Worm (Caenorhabditis elegans) whole organism, young adult: ENCODE data around the gene rpb-12.

Experiments used
- D2030.7 ChIP-seq: fragments of 200-800 bp; sonication (Bioruptor generic); IDR thresholded peaks from 2 replicates; pipeline ENCODE4 v1.3.6; 2022; ENCODE audit warnings: missing genetic modification reagents, missing genetic modification characterization, missing compliant biosample characterization
- F10E7.11 ChIP-seq: sonication (generic microtip); optimal IDR thresholded peaks from 2 replicates; lab custom pipeline; 2017; ENCODE audit warnings: mild to moderate bottlenecking, missing genetic modification characterization, moderate library complexity, missing compliant biosample characterization
- F37B4.10 ChIP-seq: fragments of 200-800 bp; sonication (Bioruptor generic); IDR thresholded peaks from 2 replicates; pipeline ENCODE4 v1.3.6; 2022; ENCODE audit warnings: missing genetic modification characterization, missing compliant biosample characterization
- F49E8.2 ChIP-seq: sonication (generic microtip); optimal IDR thresholded peaks from 3 replicates; lab custom pipeline; 2017; ENCODE audit warnings: missing genetic modification characterization, mild to moderate bottlenecking, missing compliant biosample characterization, antibody characterized with exemption, moderate library complexity; ENCODE audit not compliant: insufficient read depth
- F52B5.7 ChIP-seq: sonication (generic microtip); optimal IDR thresholded peaks from 2 replicates; lab custom pipeline; 2016; ENCODE audit warnings: mild to moderate bottlenecking, missing genetic modification characterization, missing compliant biosample characterization
- F57C9.4 ChIP-seq: sonication (generic microtip); optimal IDR thresholded peaks from 2 replicates; lab custom pipeline; 2017; ENCODE audit warnings: mild to moderate bottlenecking, missing genetic modification characterization, missing compliant biosample characterization
- Y53F4B.3 ChIP-seq: fragments of 200-800 bp; sonication (Bioruptor generic); IDR thresholded peaks from 2 replicates; pipeline ENCODE4 v1.3.6; 2022; ENCODE audit warnings: missing genetic modification reagents, missing genetic modification characterization, missing compliant biosample characterization
- Y79H2A.3 ChIP-seq: fragments of 200-800 bp; sonication (Bioruptor generic); conservative IDR thresholded peaks from 2 replicates; pipeline ENCODE4 v1.3.6; 2022; ENCODE audit warnings: missing genetic modification reagents, missing genetic modification characterization, missing compliant biosample characterization
- ama-1 ChIP-seq, 3 experiments: fragments of 150-350 bp in 1 of 3; sonication (generic microtip) in 2 of 3; optimal IDR thresholded peaks; 2 replicates each; lab custom pipeline; 2014 to 2018; ENCODE audit warnings: missing biosample characterization in 2 of 3, missing genetic modification characterization in 2 of 3, missing genetic modification reagents in 2 of 3
- aptf-3 ChIP-seq: fragments of 200-800 bp; sonication (Bioruptor generic); IDR thresholded peaks from 2 replicates; pipeline ENCODE4 v1.3.6; 2022; ENCODE audit warnings: missing genetic modification characterization, missing compliant biosample characterization
- athp-1 ChIP-seq: sonication (generic microtip); optimal IDR thresholded peaks from 2 replicates; lab custom pipeline; 2017; ENCODE audit warnings: mild to moderate bottlenecking, missing genetic modification characterization, missing compliant biosample characterization
- attf-3 ChIP-seq: fragments of 200-800 bp; sonication (Bioruptor generic); conservative IDR thresholded peaks from 2 replicates; pipeline ENCODE4 v1.3.6; 2022; ENCODE audit warnings: missing genetic modification reagents, missing genetic modification characterization, missing compliant biosample characterization
- attf-6 ChIP-seq: fragments of 200-800 bp; sonication (Bioruptor generic); IDR thresholded peaks from 2 replicates; pipeline ENCODE4 v1.3.6; 2022; ENCODE audit warnings: missing genetic modification reagents, missing genetic modification characterization, missing compliant biosample characterization
- cebp-1 ChIP-seq, 2 experiments: fragments of 200-800 bp in 1 of 2; sonication (Bioruptor generic) in 1 of 2; sonication (generic microtip) in 1 of 2; IDR thresholded peaks in 1 of 2; optimal IDR thresholded peaks in 1 of 2; 2 replicates each; pipeline versions ENCODE4 v1.3.6 to Lab custom; 2017 to 2022; ENCODE audit warnings: missing compliant biosample characterization in 2 of 2, missing genetic modification characterization in 2 of 2, mild to moderate bottlenecking in 1 of 2, missing genetic modification reagents in 1 of 2, moderate library complexity in 1 of 2
- ceh-27 ChIP-seq: fragments of 200-800 bp; sonication (Bioruptor generic); optimal IDR thresholded peaks from 2 replicates; lab custom pipeline; 2018; ENCODE audit warnings: mild to moderate bottlenecking, missing genetic modification characterization, moderate library complexity, missing compliant biosample characterization
- ceh-79 ChIP-seq: sonication (generic microtip); optimal IDR thresholded peaks from 2 replicates; lab custom pipeline; 2017; ENCODE audit warnings: mild to moderate bottlenecking, missing genetic modification characterization, missing compliant biosample characterization
- dpff-1 ChIP-seq: sonication (generic microtip); optimal IDR thresholded peaks from 2 replicates; lab custom pipeline; 2017; ENCODE audit warnings: mild to moderate bottlenecking, missing genetic modification characterization, missing compliant biosample characterization
- him-1 ChIP-seq: sonication (generic microtip); optimal IDR thresholded peaks from 2 replicates; lab custom pipeline; 2016; ENCODE audit warnings: missing genotype, missing genetic modification reagents, missing genetic modification characterization, missing compliant biosample characterization
- hmg-1.2 ChIP-seq: fragments of 200-800 bp; sonication (Bioruptor generic); IDR thresholded peaks from 2 replicates; pipeline ENCODE4 v1.3.6; 2022; ENCODE audit warnings: missing genetic modification reagents, missing genetic modification characterization, missing compliant biosample characterization
- hmg-20 ChIP-seq: fragments of 200-800 bp; sonication (Bioruptor generic); IDR thresholded peaks from 2 replicates; pipeline ENCODE4 v1.3.6; 2022; ENCODE audit warnings: missing genetic modification reagents, missing genetic modification characterization, missing compliant biosample characterization
- hsf-1 ChIP-seq: fragments of 200-800 bp; sonication (Bioruptor generic); IDR thresholded peaks from 2 replicates; pipeline ENCODE4 v1.3.6; 2022; ENCODE audit warnings: missing genetic modification reagents, missing genetic modification characterization, missing compliant biosample characterization
- lag-1 ChIP-seq: fragments of 200-800 bp; sonication (Bioruptor generic); IDR thresholded peaks from 2 replicates; pipeline ENCODE4 v1.3.6; 2022; ENCODE audit warnings: missing genetic modification reagents, missing genetic modification characterization, missing compliant biosample characterization
- lin-35 ChIP-seq, 3 experiments: fragments of 150-350 bp in 2 of 3; sonication (generic microtip) in 1 of 3; optimal IDR thresholded peaks; 2 replicates each; lab custom pipeline; 2014 to 2018; ENCODE audit warnings: missing biosample characterization in 3 of 3, missing genetic modification characterization in 3 of 3, missing genetic modification reagents in 3 of 3
- lsl-1 ChIP-seq: fragments of 200-800 bp; sonication (Bioruptor generic); optimal IDR thresholded peaks from 2 replicates; lab custom pipeline; 2018; ENCODE audit warnings: mild to moderate bottlenecking, missing genetic modification characterization, moderate library complexity, missing compliant biosample characterization
- mcd-1 ChIP-seq: fragments of 200-800 bp; sonication (Bioruptor generic); IDR thresholded peaks from 2 replicates; pipeline ENCODE4 v1.3.6; 2022; ENCODE audit warnings: missing genetic modification reagents, missing genetic modification characterization, missing compliant biosample characterization
- nfya-2 ChIP-seq: fragments of 200-800 bp; sonication (Bioruptor generic); IDR thresholded peaks from 2 replicates; pipeline ENCODE4 v1.3.6; 2022; ENCODE audit warnings: missing genetic modification reagents, missing genetic modification characterization, missing compliant biosample characterization
- nhr-27 ChIP-seq: fragments of 200-800 bp; sonication (Bioruptor generic); optimal IDR thresholded peaks from 2 replicates; lab custom pipeline; 2018; ENCODE audit warnings: mild to moderate bottlenecking, missing genetic modification characterization, moderate library complexity, missing compliant biosample characterization
- nhr-90 ChIP-seq: sonication (generic microtip); optimal IDR thresholded peaks from 2 replicates; lab custom pipeline; 2016; ENCODE audit warnings: missing genotype, mild to moderate bottlenecking, missing genetic modification characterization, missing compliant biosample characterization
- pbrm-1 ChIP-seq: fragments of 200-800 bp; sonication (Bioruptor generic); IDR thresholded peaks from 2 replicates; pipeline ENCODE4 v1.3.6; 2022; ENCODE audit warnings: missing genetic modification reagents, missing genetic modification characterization, missing compliant biosample characterization
- rcor-1 ChIP-seq: fragments of 200-800 bp; sonication (Bioruptor generic); IDR thresholded peaks from 2 replicates; pipeline ENCODE4 v1.3.6; 2022; ENCODE audit warnings: missing genetic modification reagents, missing genetic modification characterization, missing compliant biosample characterization
- sdz-38 ChIP-seq: sonication (generic microtip); optimal IDR thresholded peaks from 2 replicates; lab custom pipeline; 2016; ENCODE audit warnings: missing genotype, missing genetic modification characterization, missing compliant biosample characterization
- sea-2 ChIP-seq: fragments of 200-800 bp; sonication (Bioruptor generic); IDR thresholded peaks from 2 replicates; pipeline ENCODE4 v1.3.6; 2022; ENCODE audit warnings: missing genetic modification characterization, missing compliant biosample characterization
- snpc-1.1 ChIP-seq: sonication (generic microtip); optimal IDR thresholded peaks from 2 replicates; lab custom pipeline; 2017; ENCODE audit warnings: missing genetic modification characterization, mild to moderate bottlenecking, missing compliant biosample characterization, antibody characterized with exemption, moderate library complexity, missing genotype, missing genetic modification reagents; ENCODE audit not compliant: insufficient read depth
- snpc-3.4 ChIP-seq: sonication (generic microtip); optimal IDR thresholded peaks from 2 replicates; lab custom pipeline; 2017; ENCODE audit warnings: missing genetic modification characterization, mild to moderate bottlenecking, missing compliant biosample characterization, antibody characterized with exemption, moderate library complexity, missing genotype, missing genetic modification reagents
- snpc-4 ChIP-seq, 5 experiments: fragments of 150-350 bp in 1 of 5; sonication (generic microtip) in 4 of 5; optimal IDR thresholded peaks; 2 replicates each; lab custom pipeline; 2014 to 2018; ENCODE audit warnings: missing genetic modification characterization in 5 of 5, missing biosample characterization in 3 of 5, antibody characterized with exemption in 2 of 5, mild to moderate bottlenecking in 2 of 5, missing compliant biosample characterization in 2 of 5, missing genotype in 2 of 5, moderate library complexity in 2 of 5, missing genetic modification reagents in 1 of 5
- tbp1 ChIP-seq: fragments of 200-800 bp; sonication (Bioruptor generic); optimal IDR thresholded peaks from 2 replicates; lab custom pipeline; 2018; ENCODE audit warnings: mild to moderate bottlenecking, missing genetic modification characterization, missing compliant biosample characterization
- tbx-9 ChIP-seq: sonication (generic microtip); optimal IDR thresholded peaks from 2 replicates; lab custom pipeline; 2016; ENCODE audit warnings: borderline replicate concordance, missing genetic modification characterization, inconsistent platforms, missing compliant biosample characterization
- tlf-1 ChIP-seq: fragments of 200-800 bp; sonication (Bioruptor generic); optimal IDR thresholded peaks from 2 replicates; lab custom pipeline; 2018; ENCODE audit warnings: mild to moderate bottlenecking, missing genetic modification characterization, missing compliant biosample characterization
- ztf-18 ChIP-seq: sonication (generic microtip); optimal IDR thresholded peaks from 2 replicates; lab custom pipeline; 2016; ENCODE audit warnings: missing genotype, mild to moderate bottlenecking, missing genetic modification characterization, missing compliant biosample characterization
- ztf-26 ChIP-seq: sonication (generic microtip); optimal IDR thresholded peaks from 2 replicates; lab custom pipeline; 2017; ENCODE audit warnings: missing genetic modification characterization, missing compliant biosample characterization
- ztf-3 ChIP-seq: fragments of 200-800 bp; sonication (Bioruptor generic); optimal IDR thresholded peaks from 2 replicates; lab custom pipeline; 2018; ENCODE audit warnings: mild to moderate bottlenecking, missing genetic modification characterization, missing compliant biosample characterization

Gene rpb-12

DNA sequence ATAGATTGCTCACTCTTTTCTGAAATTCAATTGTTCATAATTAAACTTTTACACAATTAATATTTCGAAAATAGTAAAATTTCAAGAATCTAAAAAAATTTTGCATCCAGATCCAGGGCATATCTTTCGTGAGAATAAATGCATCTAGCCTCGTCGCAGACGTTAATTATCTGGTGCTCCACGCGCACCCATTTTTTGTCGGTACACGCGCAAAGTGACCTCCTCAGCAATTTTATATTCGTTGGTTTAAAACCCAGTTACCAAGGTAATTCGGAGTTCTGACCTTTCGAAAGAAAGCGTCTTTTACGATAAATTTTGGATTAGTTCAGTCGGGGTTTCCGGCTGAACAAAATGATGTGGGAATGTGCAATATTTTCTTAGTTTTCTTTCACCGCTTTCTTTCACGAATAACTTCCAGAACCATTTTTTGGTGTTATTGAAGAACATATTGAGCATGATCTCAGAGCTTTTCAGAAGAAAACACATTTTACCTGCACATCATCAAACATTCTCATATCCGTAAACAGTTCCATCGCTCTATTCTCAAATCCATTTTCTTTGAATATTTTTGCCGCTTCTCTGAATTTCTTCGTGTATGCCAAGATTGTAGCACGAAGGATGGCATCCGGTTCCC, 6.4 kb downstream of the rpb-12 start (continued):
- TF ChIP-seq F52B5.7 (tag; lab: Kevin White, UChicago) = no peak
- TF ChIP-seq ztf-26 (tag; lab: Kevin White, UChicago) = no peak
- TF ChIP-seq tlf-1 = no peak
- no peak for TF ChIP-seq aptf-3
- TF ChIP-seq hsf-1 (GFP tag; lab: Robert Waterston, UW) = no peak
- no peak for TF ChIP-seq ceh-79 (tag; lab: Kevin White, UChicago)
- TF ChIP-seq cebp-1 (GFP tag; IDR thresholded peaks at IDR 0.05; lab: Robert Waterston, UW) = no peak
- TF ChIP-seq cebp-1 (tag; optimal IDR thresholded peaks at IDR 0.05; lab: Kevin White, UChicago) = no peak
- no peak for TF ChIP-seq F57C9.4 (tag; lab: Kevin White, UChicago)
- TF ChIP-seq lsl-1 (GFP tag; lab: Kevin White, UChicago) = peak; percentile 45
- no peak for TF ChIP-seq F37B4.10 (GFP tag; lab: Robert Waterston, UW)
- TF ChIP-seq lin-35 (GFP tag; optimal IDR thresholded peaks at IDR 0.05; lab: Kevin White, UChicago) = no peak
- TF ChIP-seq nfya-2 (GFP tag; lab: Robert Waterston, UW) = no peak
- no peak for TF ChIP-seq ceh-27 (GFP tag; lab: Kevin White, UChicago)
- no peak for TF ChIP-seq dpff-1 (tag; lab: Kevin White, UChicago)
- no peak for TF ChIP-seq F10E7.11 (tag; lab: Kevin White, UChicago)
- TF ChIP-seq mcd-1 (GFP tag; lab: Robert Waterston, UW) = no peak; the same call in 1 of the 2 replicates
- no peak; the same call in 1 of the 2 replicates for TF ChIP-seq pbrm-1 (GFP tag; lab: Robert Waterston, UW)
- TF ChIP-seq snpc-4 (GFP tag; optimal IDR thresholded peaks at IDR 0.05; lab: Kevin White, UChicago) = peak; percentile 82
- TF ChIP-seq snpc-4 (tag; optimal IDR thresholded peaks at IDR 0.05; lab: Kevin White, UChicago) = peak; percentile 86 to 97 (median 94)
- no peak for TF ChIP-seq ztf-3 (GFP tag; lab: Kevin White, UChicago)
- no peak for TF ChIP-seq attf-3 (GFP tag; lab: Robert Waterston, UW)
- TF ChIP-seq sea-2 (GFP tag; lab: Robert Waterston, UW) = no peak
- TF ChIP-seq Y79H2A.3 = no peak
- TF ChIP-seq snpc-3.4 (tag; lab: Kevin White, UChicago) = peak; percentile 78
- TF ChIP-seq nhr-90 (tag; lab: Kevin White, UChicago) = no peak
- TF ChIP-seq tbx-9 = no peak
- TF ChIP-seq hmg-1.2 (GFP tag; lab: Robert Waterston, UW) = peak; percentile 56
- TF ChIP-seq him-1 (tag; lab: Kevin White, UChicago) = no peak

DNA sequence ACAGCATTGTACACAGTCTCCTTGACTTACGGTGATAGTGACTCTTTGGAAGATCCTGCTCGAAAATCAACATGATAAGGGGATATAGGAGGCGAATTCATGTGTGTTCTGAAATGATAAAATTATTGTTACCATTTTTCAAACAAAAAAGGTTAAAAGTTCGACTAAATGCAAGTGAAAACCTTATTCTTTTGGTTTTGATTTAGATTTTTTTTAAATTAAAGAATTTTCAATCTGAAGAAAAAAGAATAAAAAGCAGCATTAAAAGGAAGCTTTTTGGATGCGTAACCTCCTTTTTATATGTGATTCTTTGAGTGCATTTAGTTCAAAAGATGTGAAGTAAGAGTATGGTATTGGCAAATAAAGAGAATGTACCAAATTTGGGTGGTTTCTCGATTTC, 11.3 kb downstream of the rpb-12 start, which contains the start of gene delm-1:
delm-1 (minus strand) TSS at position 101 of the 400 bp plus-strand sequence.
- TF ChIP-seq lin-35 (GFP tag; optimal IDR thresholded peaks at IDR 0.05; lab: Kevin White, UChicago) = no peak

- peak; percentile 52; the same call in 1 of the 2 replicates for TF ChIP-seq hmg-1.2 (GFP tag; lab: Robert Waterston, UW)
- no peak for TF ChIP-seq hsf-1 (GFP tag; lab: Robert Waterston, UW)
- peak; percentile 94 for TF ChIP-seq attf-6 (GFP tag; lab: Robert Waterston, UW)
- TF ChIP-seq D2030.7 (GFP tag; lab: Robert Waterston, UW) = peak; percentile 50; the same call in 1 of the 2 replicates
- no peak for TF ChIP-seq ama-1 (optimal IDR thresholded peaks at IDR 0.05; lab: Kevin White, UChicago)
- no peak for TF ChIP-seq ama-1 (GFP tag; optimal IDR thresholded peaks at IDR 0.05; lab: Kevin White, UChicago)
- TF ChIP-seq hmg-20 (GFP tag; lab: Robert Waterston, UW) = 0 out of 2 replicates have a peak, but pooled peaks have one; percentile 32
- TF ChIP-seq F49E8.2 = peak; percentile 13
- TF ChIP-seq snpc-4 (GFP tag; optimal IDR thresholded peaks at IDR 0.05; lab: Kevin White, UChicago) = peak; percentile 79
- TF ChIP-seq snpc-4 (tag; optimal IDR thresholded peaks at IDR 0.05; lab: Kevin White, UChicago) = peak; percentile 83 to 97 (median 92)
- TF ChIP-seq tbp1 (GFP tag; lab: Kevin White, UChicago) = peak; percentile 72
- no peak for TF ChIP-seq F57C9.4 (tag; lab: Kevin White, UChicago)
- TF ChIP-seq ztf-18 (tag; lab: Kevin White, UChicago) = no peak
- TF ChIP-seq lsl-1 (GFP tag; lab: Kevin White, UChicago) = peak; percentile 4
- peak; percentile 14 for TF ChIP-seq snpc-3.4 (tag; lab: Kevin White, UChicago)
- peak; percentile 46; the same call in 1 of the 2 replicates for TF ChIP-seq rcor-1
- no peak for TF ChIP-seq nhr-27 (tag; lab: Kevin White, UChicago)
- TF ChIP-seq snpc-1.1 (tag; lab: Kevin White, UChicago) = peak; percentile 88
- peak; percentile 1 for TF ChIP-seq him-1 (tag; lab: Kevin White, UChicago)
- TF ChIP-seq sdz-38 = no peak
- no peak for TF ChIP-seq lag-1 (GFP tag; lab: Robert Waterston, UW)
- no peak for TF ChIP-seq Y53F4B.3 (GFP tag; lab: Robert Waterston, UW)
- no peak for TF ChIP-seq athp-1 (tag; lab: Kevin White, UChicago)
- TF ChIP-seq pbrm-1 (GFP tag; lab: Robert Waterston, UW) = peak; percentile 61; the same call in 1 of the 2 replicates
These were observed 16.1 kb downstream of the rpb-12 start for ce11 chrIV:9130605-9131004.
